Fruit fly (Drosophila melanogaster): ENCODE data around the gene CG32037.

DNA sequence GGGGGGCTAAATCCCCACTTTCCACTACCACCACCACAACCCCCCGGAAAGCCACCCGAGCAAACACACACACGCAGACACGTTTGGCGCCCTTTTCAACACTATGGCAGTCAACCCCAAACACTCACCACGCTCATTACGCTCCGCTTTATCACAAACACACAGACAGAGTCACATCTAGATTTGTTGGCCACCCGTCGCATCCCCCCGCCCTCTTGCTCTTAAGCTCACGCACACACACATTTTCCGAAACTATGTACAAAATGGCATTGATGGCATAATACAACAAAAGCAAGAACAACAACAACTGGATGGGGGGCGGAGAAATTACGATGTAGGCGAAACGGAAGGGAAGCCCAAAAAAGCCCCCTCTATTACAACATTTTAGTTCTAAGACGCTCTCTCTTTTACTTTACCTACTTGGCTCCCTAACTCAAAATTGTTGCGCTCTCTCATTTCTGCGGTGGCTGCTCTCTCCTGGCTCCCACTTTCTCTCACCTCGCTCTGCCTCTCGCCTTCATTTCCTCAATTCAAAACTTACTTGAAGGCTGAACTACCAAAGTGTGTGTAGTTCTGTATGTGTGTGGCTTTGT is 26.3 kb downstream of the CG32037 start:
- no peak for TF ChIP-seq CG15710 (tag; optimal IDR thresholded peaks at IDR 0.05)
- TF ChIP-seq Snoo (tag; optimal IDR thresholded peaks at IDR 0.05) = no peak
- no peak for TF ChIP-seq CG10348 (GFP tag; IDR thresholded peaks at IDR 0.05)
- TF ChIP-seq CG17806 (tag; optimal IDR thresholded peaks at IDR 0.05) = no peak

All from whole organism, pupa.